Fruit fly (Drosophila melanogaster) whole organism, prepupa: ENCODE data around the gene Eip75B.

ENCODE experiments used
- CG6163 ChIP-seq: fragments of 200-800 bp; sonication (Bioruptor generic); IDR thresholded peaks from 3 replicates; pipeline ENCODE4 v1.3.6; 2022; ENCODE audit warnings: missing biosample characterization, missing genetic modification characterization
- fd59A ChIP-seq: fragments of 200-800 bp; sonication (Bioruptor generic); optimal IDR thresholded peaks from 2 replicates; lab custom pipeline; 2017; ENCODE audit warnings: missing biosample characterization, mild to moderate bottlenecking, missing genetic modification characterization, missing genetic modification reagents
- svp ChIP-seq: fragments of 200-800 bp; sonication (Bioruptor generic); peaks from one replicate; lab custom pipeline; 2016; ENCODE audit warnings: missing biosample characterization, missing genetic modification characterization

dm6 chr3L:17941575-17941974 lies 122.9 kb downstream of the Eip75B start:
- no peak for TF ChIP-seq svp (GFP tag; lab: Kevin White, UChicago)
- no peak for TF ChIP-seq fd59A
- no peak for TF ChIP-seq CG6163 (GFP tag; lab: Robert Waterston, UW)
